Worm (Caenorhabditis elegans) whole organism, mixed stage, embryonic: Measurements from ENCODE around the gene spp-26.

Experiments used
- elt-1 ChIP-seq: sonication (generic microtip); optimal IDR thresholded peaks from 2 replicates; lab custom pipeline; 2017; ENCODE audit warnings: missing genetic modification characterization, mild to moderate bottlenecking, missing compliant biosample characterization, antibody characterized with exemption, moderate library complexity, borderline replicate concordance; ENCODE audit not compliant: insufficient read depth
- lsy-2 ChIP-seq: fragments of 150-350 bp; optimal IDR thresholded peaks from 2 replicates; lab custom pipeline; 2014; ENCODE audit warnings: missing biosample characterization, missing genetic modification characterization
- mls-2 ChIP-seq: sonication (generic microtip); optimal IDR thresholded peaks from 2 replicates; lab custom pipeline; 2016; ENCODE audit warnings: mild to moderate bottlenecking, missing genetic modification characterization, moderate library complexity, missing compliant biosample characterization
- nhr-12 ChIP-seq: fragments of 150-350 bp; optimal IDR thresholded peaks from 2 replicates; lab custom pipeline; 2014; ENCODE audit warnings: missing biosample characterization, missing genetic modification characterization
- unc-62 ChIP-seq: fragments of 150-350 bp; optimal IDR thresholded peaks from 2 replicates; lab custom pipeline; 2014; ENCODE audit warnings: missing biosample characterization, missing genetic modification reagents, missing genetic modification characterization

DNA sequence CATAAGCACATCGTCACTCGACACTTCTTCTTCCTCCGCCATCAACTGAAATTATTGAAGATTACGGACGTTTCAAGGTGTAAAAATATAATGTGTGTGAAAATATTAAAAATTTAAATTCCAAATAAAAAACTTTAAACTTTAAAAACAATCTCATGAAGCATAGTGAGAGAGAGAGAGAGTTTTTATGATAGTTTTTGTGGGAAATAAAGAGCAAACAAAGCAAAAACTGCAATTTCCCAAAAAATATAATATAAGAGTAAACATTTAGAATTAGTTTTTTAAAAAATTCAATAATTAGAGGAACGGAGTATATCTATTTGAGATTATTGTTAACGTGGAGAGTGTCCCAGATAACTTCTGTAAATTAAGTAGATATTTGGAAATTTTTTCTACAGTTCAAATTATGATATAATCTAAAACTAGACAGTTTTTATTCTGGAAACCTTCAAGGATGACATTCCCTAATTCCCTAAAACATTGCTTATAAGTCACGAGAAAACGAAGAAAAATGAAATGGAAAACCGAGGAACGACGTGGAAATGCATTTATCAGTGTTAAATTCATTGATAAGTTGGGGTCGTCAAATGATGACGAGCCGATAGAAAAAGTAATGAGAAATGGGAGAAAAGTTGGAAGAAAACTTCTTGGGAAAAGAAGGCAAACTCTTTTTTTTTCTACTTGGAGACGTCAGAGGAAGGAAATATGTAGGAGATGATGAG is 12.4 kb downstream of the spp-26 start, which contains the start of gene dre-1:
- TF ChIP-seq mls-2 (tag; lab: Kevin White, UChicago) (no peak), unc-62 (GFP tag; lab: Kevin White, UChicago) (no peak), elt-1 (no peak), nhr-12 (tag; lab: Kevin White, UChicago) (no peak), lsy-2 (tag; lab: Kevin White, UChicago) (no peak)
